Fruit fly (Drosophila melanogaster) whole organism, embryonic: Measurements from ENCODE around the gene CG5050.

Experiments
- Atf-2 ChIP-seq: fragments of 200-800 bp; sonication (Bioruptor generic); optimal IDR thresholded peaks from 2 replicates; lab custom pipeline; 2016; ENCODE audit warnings: missing biosample characterization, missing genetic modification characterization
- Blimp-1 ChIP-seq: fragments of 200-800 bp; sonication (Bioruptor generic); optimal IDR thresholded peaks from 3 replicates; lab custom pipeline; 2018; ENCODE audit warnings: missing biosample characterization, missing genetic modification characterization, mild to moderate bottlenecking, moderate library complexity, missing genetic modification reagents
- CG11695 ChIP-seq: fragments of 200-800 bp; sonication (Bioruptor generic); IDR thresholded peaks from 3 replicates; pipeline ENCODE4 v1.3.6; 2022; ENCODE audit warnings: missing biosample characterization, missing genetic modification characterization
- CG12769 ChIP-seq: fragments of 200-800 bp; sonication (Bioruptor generic); optimal IDR thresholded peaks from 2 replicates; lab custom pipeline; 2019; ENCODE audit warnings: missing biosample characterization, mild to moderate bottlenecking, missing genetic modification characterization, moderate library complexity
- CG12942 ChIP-seq: fragments of 200-800 bp; sonication (Bioruptor generic); optimal IDR thresholded peaks from 3 replicates; lab custom pipeline; 2016; ENCODE audit warnings: missing biosample characterization, missing genetic modification characterization
- CG15269 ChIP-seq: fragments of 200-800 bp; sonication (Bioruptor generic); optimal IDR thresholded peaks from 2 replicates; lab custom pipeline; 2018; ENCODE audit warnings: missing biosample characterization, mild to moderate bottlenecking, missing genetic modification characterization, moderate library complexity
- CG17186 ChIP-seq: fragments of 200-800 bp; sonication (Bioruptor generic); optimal IDR thresholded peaks from 3 replicates; lab custom pipeline; 2017; ENCODE audit warnings: missing biosample characterization, missing genetic modification reagents, missing genetic modification characterization
- CG17568 ChIP-seq: fragments of 200-800 bp; sonication (Bioruptor generic); optimal IDR thresholded peaks from 2 replicates; lab custom pipeline; 2018; ENCODE audit warnings: missing biosample characterization, mild to moderate bottlenecking, missing genetic modification characterization, moderate library complexity
- CG2116 ChIP-seq: fragments of 200-800 bp; sonication (Bioruptor generic); optimal IDR thresholded peaks from 3 replicates; lab custom pipeline; 2018; ENCODE audit warnings: missing biosample characterization, mild to moderate bottlenecking, missing genetic modification characterization
- CG31441 ChIP-seq: fragments of 200-800 bp; sonication (Bioruptor generic); IDR thresholded peaks from 2 replicates; pipeline ENCODE4 v1.3.6; 2022; ENCODE audit warnings: missing biosample characterization, missing genetic modification characterization
- CG3407 ChIP-seq: fragments of 200-800 bp; sonication (Bioruptor generic); optimal IDR thresholded peaks from 2 replicates; lab custom pipeline; 2018; ENCODE audit warnings: missing biosample characterization, mild to moderate bottlenecking, missing genetic modification characterization
- CG4617 ChIP-seq: fragments of 200-800 bp; sonication (Bioruptor generic); optimal IDR thresholded peaks from 3 replicates; lab custom pipeline; 2016; ENCODE audit warnings: missing biosample characterization, missing genetic modification characterization, borderline replicate concordance
- CG4854 ChIP-seq: fragments of 200-800 bp; sonication (Bioruptor generic); optimal IDR thresholded peaks from 2 replicates; lab custom pipeline; 2016; ENCODE audit warnings: missing biosample characterization, missing genetic modification characterization, inconsistent platforms
- CG6175 ChIP-seq: fragments of 200-800 bp; sonication (Bioruptor generic); IDR thresholded peaks from 3 replicates; pipeline ENCODE4 v1.3.6; 2022; ENCODE audit warnings: missing biosample characterization, missing genetic modification characterization
- CG6813 ChIP-seq: fragments of 200-800 bp; sonication (Bioruptor generic); optimal IDR thresholded peaks from 2 replicates; lab custom pipeline; 2017; ENCODE audit warnings: missing biosample characterization, missing genetic modification characterization, mild to moderate bottlenecking, moderate library complexity, missing genetic modification reagents
- CG6854 ChIP-seq: fragments of 200-800 bp; sonication (Bioruptor generic); optimal IDR thresholded peaks from 3 replicates; lab custom pipeline; 2017; ENCODE audit warnings: missing biosample characterization, mild to moderate bottlenecking, missing genetic modification characterization
- CG7357 ChIP-seq: fragments of 200-800 bp; sonication (Bioruptor generic); IDR thresholded peaks from 3 replicates; pipeline ENCODE4 v1.3.6; 2022; ENCODE audit warnings: missing biosample characterization, missing genetic modification characterization
- CG8290 ChIP-seq, 3 experiments: fragments of 200-800 bp; sonication (Bioruptor generic); optimal IDR thresholded peaks; 2 replicates each; lab custom pipeline; 2016 to 2019; ENCODE audit warnings: missing biosample characterization in 3 of 3, missing genetic modification characterization in 3 of 3, mild to moderate bottlenecking in 2 of 3, moderate library complexity in 1 of 3
- CG9797 ChIP-seq: fragments of 200-800 bp; sonication (Bioruptor generic); optimal IDR thresholded peaks from 3 replicates; lab custom pipeline; 2018; ENCODE audit warnings: missing biosample characterization, mild to moderate bottlenecking, missing genetic modification characterization
- Dll ChIP-seq: fragments of 200-800 bp; sonication (Bioruptor generic); IDR thresholded peaks from 4 replicates; pipeline ENCODE4 v1.3.6; 2022; ENCODE audit warnings: missing biosample characterization, missing genetic modification characterization; ENCODE audit not compliant: partially characterized antibody
- Doc2 ChIP-seq: fragments of 200-800 bp; sonication (Bioruptor generic); IDR thresholded peaks from 2 replicates; pipeline ENCODE4 v1.3.6; 2022; ENCODE audit warnings: missing biosample characterization, missing genetic modification characterization
- Gug ChIP-seq: fragments of 200-800 bp; sonication (Bioruptor generic); IDR thresholded peaks from 4 replicates; pipeline ENCODE4 v1.3.6; 2022; ENCODE audit warnings: missing biosample characterization, missing genetic modification characterization
- HLH54F ChIP-seq: fragments of 200-800 bp; sonication (Bioruptor generic); optimal IDR thresholded peaks from 3 replicates; lab custom pipeline; 2016; ENCODE audit warnings: missing biosample characterization, missing genetic modification characterization
- HmgD ChIP-seq: fragments of 200-800 bp; sonication (Bioruptor generic); optimal IDR thresholded peaks from 3 replicates; lab custom pipeline; 2016; ENCODE audit warnings: missing biosample characterization, missing genetic modification characterization
- Hmx ChIP-seq: fragments of 200-800 bp; sonication (Bioruptor generic); optimal IDR thresholded peaks from 2 replicates; lab custom pipeline; 2016; ENCODE audit warnings: missing biosample characterization, missing genetic modification characterization
- Jarid2 ChIP-seq: fragments of 200-800 bp; sonication (Bioruptor generic); optimal IDR thresholded peaks from 3 replicates; lab custom pipeline; 2017; ENCODE audit warnings: mild to moderate bottlenecking, missing biosample characterization, missing genetic modification reagents, missing genetic modification characterization
- NK7.1 ChIP-seq: fragments of 200-800 bp; sonication (Bioruptor generic); optimal IDR thresholded peaks from 3 replicates; lab custom pipeline; 2016; ENCODE audit warnings: missing biosample characterization, missing genetic modification characterization
- Oli ChIP-seq: fragments of 200-800 bp; sonication (Bioruptor generic); optimal IDR thresholded peaks from 2 replicates; lab custom pipeline; 2018; ENCODE audit warnings: missing biosample characterization, mild to moderate bottlenecking, missing genetic modification characterization, moderate library complexity
- Ravus ChIP-seq: fragments of 200-800 bp; sonication (Bioruptor generic); IDR thresholded peaks from 2 replicates; pipeline ENCODE4 v1.3.6; 2022; ENCODE audit warnings: missing biosample characterization, missing genetic modification characterization
- Scr ChIP-seq: fragments of 200-800 bp; sonication (Bioruptor generic); IDR thresholded peaks from 2 replicates; pipeline ENCODE4 v1.3.6; 2022; ENCODE audit warnings: missing biosample characterization, missing genetic modification characterization; ENCODE audit not compliant: partially characterized antibody
- Sin3A ChIP-seq: fragments of >200 bp; optimal IDR thresholded peaks from 2 replicates; lab custom pipeline; 2018
- dan ChIP-seq: fragments of 200-800 bp; sonication (Bioruptor generic); IDR thresholded peaks from 2 replicates; pipeline ENCODE4 v1.3.6; 2022; ENCODE audit warnings: missing biosample characterization, missing genetic modification characterization
- danr ChIP-seq: fragments of 200-800 bp; sonication (Bioruptor generic); IDR thresholded peaks from 2 replicates; pipeline ENCODE4 v1.3.6; 2022; ENCODE audit warnings: missing biosample characterization, missing genetic modification characterization
- fu2 ChIP-seq: fragments of 200-800 bp; sonication (Bioruptor generic); optimal IDR thresholded peaks from 2 replicates; lab custom pipeline; 2016; ENCODE audit warnings: missing biosample characterization, missing genetic modification characterization
- her ChIP-seq: fragments of 200-800 bp; sonication (Bioruptor generic); optimal IDR thresholded peaks from 2 replicates; lab custom pipeline; 2016; ENCODE audit warnings: missing biosample characterization, missing genetic modification characterization
- kay ChIP-seq: fragments of 200-800 bp; sonication (Bioruptor generic); optimal IDR thresholded peaks from 2 replicates; lab custom pipeline; 2016; ENCODE audit warnings: missing biosample characterization, missing genetic modification characterization
- klu ChIP-seq: fragments of 200-800 bp; sonication (Bioruptor generic); IDR thresholded peaks from 2 replicates; pipeline ENCODE4 v1.3.6; 2022; ENCODE audit warnings: missing biosample characterization, missing genetic modification characterization
- lmd ChIP-seq: fragments of 200-800 bp; sonication (Bioruptor generic); IDR thresholded peaks from 2 replicates; pipeline ENCODE4 v1.3.6; 2022; ENCODE audit warnings: missing biosample characterization, missing genetic modification characterization
- mld ChIP-seq: fragments of 200-800 bp; sonication (Bioruptor generic); IDR thresholded peaks from 3 replicates; pipeline ENCODE4 v1.3.6; 2022; ENCODE audit warnings: missing biosample characterization, missing genetic modification characterization; ENCODE audit not compliant: partially characterized antibody
- nau ChIP-seq: fragments of 200-800 bp; sonication (Bioruptor generic); optimal IDR thresholded peaks from 3 replicates; lab custom pipeline; 2017; ENCODE audit warnings: missing biosample characterization, mild to moderate bottlenecking, missing genetic modification characterization, missing genetic modification reagents
- pan ChIP-seq, 4 experiments: fragments of >200 bp in 3 of 4; fragments of 200-800 bp in 1 of 4; sonication (Bioruptor generic) in 1 of 4; optimal IDR thresholded peaks in 3 of 4; IDR thresholded peaks in 1 of 4; 2 replicates each; pipeline versions ENCODE4 v1.3.6 to Lab custom; 2017 to 2022; ENCODE audit warnings: missing biosample characterization in 2 of 4, missing genetic modification characterization in 2 of 4, mixed read lengths in 1 of 4
- scrt ChIP-seq: fragments of 200-800 bp; sonication (Bioruptor generic); optimal IDR thresholded peaks from 2 replicates; lab custom pipeline; 2018; ENCODE audit warnings: missing biosample characterization, mild to moderate bottlenecking, missing genetic modification characterization, moderate library complexity
- sd ChIP-seq: fragments of 200-800 bp; sonication (Bioruptor generic); optimal IDR thresholded peaks from 3 replicates; lab custom pipeline; 2018; ENCODE audit warnings: missing biosample characterization, mild to moderate bottlenecking, missing genetic modification characterization, moderate library complexity
- shn ChIP-seq: fragments of 200-800 bp; sonication (Bioruptor generic); optimal IDR thresholded peaks from 3 replicates; lab custom pipeline; 2016; ENCODE audit warnings: missing biosample characterization, missing genetic modification characterization
- ssp ChIP-seq: fragments of 200-800 bp; sonication (Bioruptor generic); IDR thresholded peaks from 2 replicates; pipeline ENCODE4 v1.3.6; 2022; ENCODE audit warnings: missing biosample characterization, missing genetic modification characterization
- stc ChIP-seq: fragments of 200-800 bp; sonication (Bioruptor generic); IDR thresholded peaks from 2 replicates; pipeline ENCODE4 v1.3.6; 2022; ENCODE audit warnings: missing biosample characterization, missing genetic modification characterization
- tll ChIP-seq, 2 experiments: fragments of 200-800 bp in 1 of 2; fragments of >200 bp in 1 of 2; sonication (Bioruptor generic) in 1 of 2; optimal IDR thresholded peaks; 2 replicates each; lab custom pipeline; 2017 to 2019; ENCODE audit warnings: missing biosample characterization in 2 of 2, missing genetic modification characterization in 2 of 2, mild to moderate bottlenecking in 1 of 2, moderate library complexity in 1 of 2
- zfh2 ChIP-seq: fragments of 200-800 bp; sonication (Bioruptor generic); optimal IDR thresholded peaks from 2 replicates; lab custom pipeline; 2016; ENCODE audit warnings: missing biosample characterization, missing genetic modification characterization

The CG5050 gene

DNA sequence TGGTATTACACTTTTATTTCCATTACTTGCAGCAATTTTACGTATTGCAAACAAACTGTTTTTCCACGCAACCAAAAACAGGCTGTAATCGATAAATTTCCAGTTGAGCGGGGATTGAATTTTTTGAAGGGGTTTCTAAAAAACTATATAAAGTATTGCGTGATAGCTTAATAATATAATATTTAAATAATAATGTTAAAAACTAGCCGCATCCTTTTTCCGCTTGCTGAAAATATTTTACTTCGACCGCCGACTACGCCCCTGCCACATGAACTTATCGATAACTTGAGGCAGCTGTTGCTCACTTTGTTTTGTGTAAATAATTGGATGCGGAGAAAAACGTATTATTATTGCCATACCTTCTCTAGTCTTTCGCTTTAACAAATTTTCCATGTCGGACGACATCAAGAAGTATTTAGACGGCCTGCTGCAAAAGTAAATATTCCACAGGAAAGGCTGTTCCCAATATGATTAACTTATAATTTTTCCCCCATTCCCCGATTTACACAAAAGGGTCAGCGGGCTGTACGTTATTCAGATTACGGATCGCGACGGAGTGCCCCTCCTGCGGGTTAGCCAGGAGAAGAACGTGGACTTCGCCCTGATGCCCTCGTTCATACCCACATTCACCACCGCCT lies 28.3 kb downstream of the CG5050 start, which contains the start of the genes fws and Lamtor3 (continued):
- TF ChIP-seq Scr (peak; percentile 62), stc (GFP tag; lab: Robert Waterston, UW) (peak; percentile 99), CG4854 (GFP tag; lab: Kevin White, UChicago) (peak; percentile 89), mld (peak; percentile 49; the same call in 1 of the 3 replicates), HmgD (GFP tag; lab: Kevin White, UChicago) (no peak), CG17186 (GFP tag; lab: Kevin White, UChicago) (peak; percentile 91), tll (GFP tag; optimal IDR thresholded peaks at IDR 0.05; lab: Kevin White, UChicago) (peak in 1 of 2 experiments; percentile 38), Jarid2 (GFP tag; lab: Kevin White, UChicago) (peak; percentile 88), dan (GFP tag; lab: Robert Waterston, UW) (peak; percentile 97), CG2116 (GFP tag; lab: Kevin White, UChicago) (peak; percentile 88), CG12942 (GFP tag; lab: Kevin White, UChicago) (peak; percentile 96), nau (GFP tag; lab: Kevin White, UChicago) (peak; percentile 96), Oli (peak; percentile 99), CG9797 (GFP tag; lab: Kevin White, UChicago) (peak; percentile 63), CG31441 (GFP tag; lab: Robert Waterston, UW) (peak; percentile 98), CG6175 (peak; percentile 99), zfh2 (GFP tag; lab: Kevin White, UChicago) (peak; percentile 97), CG17568 (GFP tag; lab: Kevin White, UChicago) (peak; percentile 97), Gug (GFP tag; lab: Robert Waterston, UW) (peak; percentile 99), danr (GFP tag; lab: Robert Waterston, UW) (peak; percentile 97), CG3407 (GFP tag; lab: Kevin White, UChicago) (peak; percentile 97), fu2 (GFP tag; lab: Kevin White, UChicago) (peak; percentile 87), CG8290 (GFP tag; optimal IDR thresholded peaks at IDR 0.05; lab: Kevin White, UChicago) (peak; percentile 77), CG8290 (tag; optimal IDR thresholded peaks at IDR 0.05; lab: Kevin White, UChicago) (peak in 1 of 2 experiments; percentile 84), NK7.1 (GFP tag; lab: Kevin White, UChicago) (peak; percentile 62), CG7357 (GFP tag; lab: Robert Waterston, UW) (peak; percentile 97), Dll (GFP tag; lab: Robert Waterston, UW) (peak; percentile 74), shn (GFP tag; lab: Kevin White, UChicago) (peak; percentile 85), CG15269 (peak; percentile 98), HLH54F (GFP tag; lab: Kevin White, UChicago) (peak; percentile 92), Sin3A (lab: Kevin White, UChicago) (no peak), Hmx (GFP tag; lab: Kevin White, UChicago) (peak; percentile 61), klu (GFP tag; lab: Robert Waterston, UW) (peak; percentile 98), sd (tag; lab: Kevin White, UChicago) (peak; percentile 92), CG11695 (GFP tag; lab: Robert Waterston, UW) (peak; percentile 99), CG6854 (GFP tag; lab: Kevin White, UChicago) (peak; percentile 93), CG4617 (GFP tag; lab: Kevin White, UChicago) (peak; percentile 95), her (peak; percentile 28), lmd (GFP tag; lab: Robert Waterston, UW) (peak; percentile 100), ssp (peak; percentile 95), pan (optimal IDR thresholded peaks at IDR 0.05; lab: Kevin White, UChicago) (no peak), pan (GFP tag; optimal IDR thresholded peaks at IDR 0.05 in 1 of 2, IDR thresholded peaks at IDR 0.05 in 1 of 2) (peak in 1 of 2 experiments; percentile 100), scrt (GFP tag; lab: Kevin White, UChicago) (peak; percentile 97), Atf-2 (GFP tag; lab: Kevin White, UChicago) (peak; percentile 68), CG12769 (tag; lab: Kevin White, UChicago) (peak; percentile 95), Ravus (GFP tag; lab: Robert Waterston, UW) (peak; percentile 96), Doc2 (GFP tag; lab: Robert Waterston, UW) (peak; percentile 95), CG6813 (peak; percentile 95), kay (GFP tag; lab: Kevin White, UChicago) (peak; percentile 90), Blimp-1 (GFP tag; lab: Kevin White, UChicago) (peak; percentile 96)
